Worm (Caenorhabditis elegans) whole organism, L4/young adult: Measurements from ENCODE around the gene H08M01.1.

Experiments used
- W03F9.2 ChIP-seq: fragments of 150-350 bp; optimal IDR thresholded peaks from 2 replicates; lab custom pipeline; 2014; ENCODE audit warnings: missing biosample characterization, missing genetic modification characterization
- dao-5 ChIP-seq: sonication (generic microtip); optimal IDR thresholded peaks from 2 replicates; lab custom pipeline; 2016; ENCODE audit warnings: missing genotype, missing genetic modification characterization, moderate library complexity, missing compliant biosample characterization

DNA sequence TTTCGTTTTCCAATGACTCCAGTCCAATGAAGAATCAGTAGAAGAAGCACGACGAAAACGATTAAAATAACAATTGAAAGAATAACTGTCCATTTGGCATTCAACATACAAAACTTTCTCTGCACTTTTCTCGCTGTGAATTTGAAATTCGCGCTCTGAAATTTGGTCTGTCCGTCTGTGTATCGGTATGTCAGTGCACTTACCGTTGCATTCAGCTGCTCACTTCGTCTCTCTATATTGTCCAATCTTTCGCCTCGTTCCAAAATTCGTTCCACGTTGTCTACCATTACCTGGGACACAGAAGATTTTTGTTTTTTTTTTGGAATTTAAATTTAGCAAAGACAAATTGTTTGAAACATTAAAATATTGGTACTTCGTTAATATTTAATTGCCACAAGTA, 24.3 kb upstream of the H08M01.1 start:
- TF ChIP-seq dao-5 (no peak), W03F9.2 (tag; lab: Kevin White, UChicago) (no peak)
